Worm (Caenorhabditis elegans) whole organism, L2 larva: ENCODE measurements around the gene R04D3.4.

Experiments used
- blmp-1 ChIP-seq: sonication (generic microtip); optimal IDR thresholded peaks from 2 replicates; lab custom pipeline; 2017; ENCODE audit warnings: missing genetic modification characterization, mild to moderate bottlenecking, missing compliant biosample characterization, antibody characterized with exemption, moderate library complexity; ENCODE audit not compliant: insufficient read depth
- ceh-16 ChIP-seq: fragments of 150-350 bp; optimal IDR thresholded peaks from 2 replicates; lab custom pipeline; 2014; ENCODE audit warnings: missing biosample characterization, missing genetic modification characterization
- ceh-82 ChIP-seq: fragments of 150-350 bp; optimal IDR thresholded peaks from 2 replicates; lab custom pipeline; 2014; ENCODE audit warnings: missing biosample characterization, missing genetic modification characterization
- lin-13 ChIP-seq: fragments of 150-350 bp; optimal IDR thresholded peaks from 2 replicates; lab custom pipeline; 2014; ENCODE audit warnings: missing biosample characterization, missing genetic modification reagents, missing genetic modification characterization
- nhr-11 ChIP-seq: fragments of 150-350 bp; optimal IDR thresholded peaks from 2 replicates; lab custom pipeline; 2014; ENCODE audit warnings: missing biosample characterization, missing genetic modification characterization
- nhr-21 ChIP-seq: fragments of 150-350 bp; optimal IDR thresholded peaks from 2 replicates; lab custom pipeline; 2014; ENCODE audit warnings: missing biosample characterization, missing genetic modification characterization
- sma-3 ChIP-seq: sonication (generic microtip); optimal IDR thresholded peaks from 2 replicates; lab custom pipeline; 2016; ENCODE audit warnings: missing genetic modification reagents, missing genetic modification characterization, missing compliant biosample characterization
- snpc-4 ChIP-seq: fragments of 150-350 bp; optimal IDR thresholded peaks from 2 replicates; lab custom pipeline; 2014; ENCODE audit warnings: missing biosample characterization, missing genetic modification characterization
- unc-62 ChIP-seq: fragments of 150-350 bp; optimal IDR thresholded peaks from 2 replicates; lab custom pipeline; 2014; ENCODE audit warnings: missing biosample characterization, missing genetic modification reagents, missing genetic modification characterization
- zag-1 ChIP-seq: fragments of 150-350 bp; optimal IDR thresholded peaks from 2 replicates; lab custom pipeline; 2014; ENCODE audit warnings: missing biosample characterization, missing genetic modification characterization
- ztf-4 ChIP-seq: fragments of 150-350 bp; optimal IDR thresholded peaks from 2 replicates; lab custom pipeline; 2014; ENCODE audit warnings: missing biosample characterization, missing genetic modification characterization

DNA sequence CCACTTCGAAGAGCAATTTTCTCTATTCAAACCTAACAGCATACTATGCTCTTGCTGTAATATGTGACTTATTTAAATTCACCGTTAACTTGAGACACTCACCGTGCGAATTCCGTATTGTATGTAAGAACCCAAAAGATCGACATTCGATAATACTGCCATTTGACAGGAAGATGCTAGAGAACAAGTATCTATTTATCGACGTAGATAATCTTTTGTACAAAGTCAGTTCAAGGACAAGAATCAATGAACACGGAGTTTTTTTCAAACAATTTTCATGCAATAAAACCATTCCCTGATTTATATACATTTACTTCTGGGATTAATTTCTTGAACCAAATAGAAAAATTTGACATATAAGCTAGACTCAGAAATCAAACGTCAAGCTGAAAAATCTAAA is 40.4 kb downstream of the R04D3.4 start, which contains the start of gene K08H2.7:
- TF ChIP-seq ztf-4 (no peak), zag-1 (tag; lab: Kevin White, UChicago) (no peak), ceh-16 (tag; lab: Kevin White, UChicago) (peak; percentile 23), lin-13 (GFP tag; lab: Kevin White, UChicago) (no peak), unc-62 (GFP tag; lab: Kevin White, UChicago) (no peak), nhr-11 (tag; lab: Kevin White, UChicago) (no peak), sma-3 (GFP tag; lab: Kevin White, UChicago) (no peak), snpc-4 (tag; lab: Kevin White, UChicago) (no peak), blmp-1 (no peak), nhr-21 (tag; lab: Kevin White, UChicago) (no peak), ceh-82 (no peak)
